Worm (Caenorhabditis elegans) whole organism, L4/young adult: ENCODE results near the gene srx-3.

Experiments
- W03F9.2 ChIP-seq: fragments of 150-350 bp; optimal IDR thresholded peaks from 2 replicates; lab custom pipeline; 2014; ENCODE audit warnings: missing biosample characterization, missing genetic modification characterization
- dao-5 ChIP-seq: sonication (generic microtip); optimal IDR thresholded peaks from 2 replicates; lab custom pipeline; 2016; ENCODE audit warnings: missing genotype, missing genetic modification characterization, moderate library complexity, missing compliant biosample characterization
- him-1 ChIP-seq: sonication (generic microtip); optimal IDR thresholded peaks from 2 replicates; lab custom pipeline; 2016; ENCODE audit warnings: missing genotype, missing genetic modification reagents, missing genetic modification characterization, missing compliant biosample characterization

The srx-3 gene

DNA sequence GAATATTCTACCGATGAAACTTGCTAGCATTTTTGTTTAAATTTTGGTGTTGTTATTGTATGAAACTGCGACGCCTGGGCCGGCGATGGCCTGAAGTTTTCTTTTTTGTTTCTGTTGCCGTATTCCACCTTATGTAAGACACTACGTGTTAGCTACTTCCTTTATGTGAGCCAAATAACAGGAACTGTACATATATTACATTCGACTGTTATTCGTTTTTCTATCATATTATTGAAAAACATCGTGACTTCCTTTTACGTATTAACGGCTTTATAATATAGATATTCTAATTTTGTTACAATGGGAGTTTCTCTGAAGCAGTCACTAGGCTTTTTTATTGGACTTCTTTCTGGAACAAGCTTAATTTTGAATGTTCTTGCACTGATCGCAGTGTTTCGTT is at the start of gene srx-3:
Gene srx-3, plus strand, starts transcription at position 301 of the 400 bp plus-strand sequence.
- no peak for TF ChIP-seq him-1 (tag; lab: Kevin White, UChicago)
- TF ChIP-seq W03F9.2 (tag; lab: Kevin White, UChicago), result no peak
- no peak for TF ChIP-seq dao-5 (tag; lab: Kevin White, UChicago)

- TF ChIP-seq him-1 (tag; lab: Kevin White, UChicago), result no peak
- TF ChIP-seq W03F9.2 (tag; lab: Kevin White, UChicago), result no peak
- no peak for TF ChIP-seq dao-5 (tag; lab: Kevin White, UChicago)
Observed at ce11 chrV:8956387-8957095, 48.8 kb upstream of the srx-3 start, which contains the start of gene ttc-17. TSS of gene ttc-17 (plus strand) at chrV:8957045.

DNA sequence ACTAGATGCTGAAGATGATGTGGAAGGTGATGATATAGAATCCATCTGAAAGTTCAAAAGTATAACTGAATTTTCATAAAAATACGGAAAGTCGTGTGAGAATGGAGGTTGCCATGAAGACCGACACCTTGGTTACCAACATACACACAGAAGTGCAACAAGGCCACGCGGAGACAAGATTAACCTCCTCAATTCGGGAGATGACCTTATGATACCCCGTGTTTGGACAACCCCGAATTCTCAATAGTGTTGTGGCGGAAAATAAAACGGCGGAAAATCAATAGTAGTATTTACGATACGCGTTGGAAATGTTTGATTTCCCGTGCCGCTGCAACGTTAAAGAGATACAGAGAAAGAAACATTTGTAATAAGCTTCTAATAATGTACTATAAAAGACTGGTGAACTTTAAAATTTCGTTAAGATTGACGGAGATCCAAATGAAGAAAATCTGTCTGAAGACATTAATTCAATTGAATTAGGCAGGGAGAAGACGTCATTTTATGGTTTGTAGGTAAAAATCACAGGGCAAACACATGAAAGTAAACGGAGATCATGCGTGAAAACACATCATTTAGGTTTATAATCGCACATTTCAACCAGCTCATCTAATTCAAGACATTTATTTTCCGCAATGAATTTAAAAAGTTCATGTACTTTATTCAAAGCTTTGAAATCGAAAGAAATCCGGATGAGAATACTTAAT is 41.1 kb upstream of the srx-3 start, which contains the start of gene nhr-44:
Gene nhr-44, minus strand, starts transcription at position 51 of the 704 bp plus-strand sequence.
- no peak for TF ChIP-seq dao-5 (tag; lab: Kevin White, UChicago)
- no peak for TF ChIP-seq him-1 (tag; lab: Kevin White, UChicago)
- TF ChIP-seq W03F9.2 (tag; lab: Kevin White, UChicago), result no peak

DNA sequence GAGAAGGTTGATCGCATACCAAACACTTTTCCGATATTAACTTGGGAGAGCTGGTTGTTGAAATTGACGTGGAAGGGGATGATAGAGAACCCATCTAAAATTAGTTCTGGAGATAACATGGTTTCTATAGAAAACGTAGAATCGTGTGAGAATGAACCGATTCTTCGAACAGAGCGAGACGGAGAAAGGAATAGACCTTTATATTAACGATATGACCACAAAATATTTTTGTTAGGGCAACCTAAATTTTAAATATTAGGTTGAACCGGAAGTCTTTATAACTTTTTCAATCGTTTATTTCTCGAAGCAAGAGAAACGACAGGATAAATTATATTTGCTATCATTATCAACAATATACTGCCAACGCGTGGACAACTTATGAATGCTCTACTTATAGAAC is 39.3 kb upstream of the srx-3 start, which contains the start of gene nhr-219:
Gene nhr-219, minus strand, starts transcription at position 101 of the 400 bp plus-strand sequence.
- TF ChIP-seq dao-5 (tag; lab: Kevin White, UChicago) (no peak), W03F9.2 (tag; lab: Kevin White, UChicago) (no peak), him-1 (tag; lab: Kevin White, UChicago) (no peak)

DNA sequence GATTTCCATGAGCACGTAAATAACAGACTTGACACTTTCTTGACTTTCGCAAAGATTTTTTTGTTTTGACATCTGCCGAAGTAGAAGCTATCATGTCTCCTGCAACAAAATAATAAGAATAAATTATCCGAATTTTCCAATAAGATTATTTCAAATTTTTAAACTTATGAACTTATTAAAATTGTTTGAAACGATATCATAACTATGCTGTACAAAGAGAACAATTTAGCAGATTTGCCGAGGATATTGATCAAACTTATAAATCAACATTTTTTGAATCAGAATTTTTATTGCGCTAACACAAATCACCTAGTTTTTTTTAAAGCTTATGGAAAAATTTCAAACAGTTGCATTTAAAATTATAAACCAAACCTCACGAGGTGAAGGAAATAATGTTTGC is 33.1 kb upstream of the srx-3 start, which contains the start of gene nhr-195:
Gene nhr-195, minus strand, starts transcription at position 101 of the 400 bp plus-strand sequence.
- no peak for TF ChIP-seq him-1 (tag; lab: Kevin White, UChicago)
- no peak for TF ChIP-seq W03F9.2 (tag; lab: Kevin White, UChicago)
- no peak for TF ChIP-seq dao-5 (tag; lab: Kevin White, UChicago)

DNA sequence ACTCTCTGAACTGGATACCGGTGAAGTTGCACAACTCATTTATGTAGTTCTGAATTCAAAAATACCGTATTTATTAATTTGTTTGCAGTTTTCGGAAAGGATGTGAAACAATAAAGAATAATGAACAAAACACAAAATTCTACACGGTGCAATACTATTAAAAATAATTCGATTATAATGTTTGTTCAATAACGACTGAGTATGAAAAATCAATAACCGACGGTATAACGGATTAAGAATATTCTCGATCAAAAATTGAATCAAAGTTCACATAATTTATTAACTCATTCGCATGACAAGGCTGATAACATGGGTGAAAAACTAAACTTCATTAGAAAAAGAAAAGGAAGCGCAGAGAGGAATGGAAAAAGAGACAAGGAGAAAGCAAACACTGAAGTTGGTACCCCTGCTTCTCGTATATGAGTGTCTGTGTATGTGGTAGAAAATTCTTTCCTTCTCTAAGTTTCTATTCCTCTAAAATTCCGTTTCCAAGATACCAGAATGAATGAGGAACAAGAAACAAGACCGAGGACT is 30.4 kb upstream of the srx-3 start, which contains the start of gene nhr-143:
Gene nhr-143, minus strand, starts transcription at position 51 of the 534 bp plus-strand sequence.
- TF ChIP-seq him-1 (tag; lab: Kevin White, UChicago) (no peak), dao-5 (tag; lab: Kevin White, UChicago) (no peak), W03F9.2 (tag; lab: Kevin White, UChicago) (no peak)

DNA sequence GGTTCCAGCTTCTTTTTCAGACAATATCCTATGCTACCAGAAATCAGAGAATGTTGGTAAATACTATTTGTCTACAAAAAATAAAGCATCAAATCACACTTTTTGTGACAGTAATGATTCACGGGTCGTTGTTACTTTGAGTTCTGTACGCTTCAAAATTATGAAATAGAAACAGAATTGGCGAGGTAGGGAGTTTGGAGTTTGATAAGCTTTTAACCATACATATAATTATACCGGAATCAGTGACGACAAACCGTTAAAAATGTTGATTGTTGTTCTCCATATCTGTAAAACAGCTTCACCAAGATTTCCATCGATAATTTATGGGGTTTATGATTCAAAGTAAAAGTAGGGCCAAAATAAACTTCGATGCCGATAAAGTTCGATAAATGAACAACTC is 27.4 kb upstream of the srx-3 start:
- TF ChIP-seq him-1 (tag; lab: Kevin White, UChicago), result no peak
- TF ChIP-seq W03F9.2 (tag; lab: Kevin White, UChicago), result no peak
- no peak for TF ChIP-seq dao-5 (tag; lab: Kevin White, UChicago)

DNA sequence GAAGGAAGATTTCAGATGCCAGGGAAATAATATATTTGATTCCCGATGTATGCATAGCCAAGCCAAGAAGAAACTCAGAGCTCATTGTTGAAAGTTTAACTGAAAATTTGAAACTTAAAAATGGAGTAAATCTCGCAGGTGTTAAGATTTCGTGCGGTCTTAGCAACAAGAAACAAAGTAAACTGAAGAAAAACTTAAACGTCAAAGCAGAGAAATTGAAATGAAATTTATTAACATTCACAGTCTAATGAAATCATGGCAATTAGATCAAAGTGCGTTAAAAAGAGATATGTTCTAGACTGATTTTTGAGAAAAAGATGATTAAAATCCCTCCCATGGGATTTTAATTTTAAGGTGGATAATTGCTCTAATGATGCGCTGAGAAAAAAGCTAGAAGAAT is 24.5 kb upstream of the srx-3 start, which contains the start of gene str-84:
Gene str-84, minus strand, starts transcription at position 101 of the 400 bp plus-strand sequence.
- TF ChIP-seq dao-5 (tag; lab: Kevin White, UChicago) (no peak), W03F9.2 (tag; lab: Kevin White, UChicago) (no peak)

- no peak for TF ChIP-seq W03F9.2 (tag; lab: Kevin White, UChicago)
- TF ChIP-seq dao-5 (tag; lab: Kevin White, UChicago), result no peak
- no peak for TF ChIP-seq him-1 (tag; lab: Kevin White, UChicago)
Observed at ce11 chrV:8983604-8984003, 21.7 kb upstream of the srx-3 start, which contains the start of gene str-86. TSS of gene str-86 (minus strand) at chrV:8983704.

DNA sequence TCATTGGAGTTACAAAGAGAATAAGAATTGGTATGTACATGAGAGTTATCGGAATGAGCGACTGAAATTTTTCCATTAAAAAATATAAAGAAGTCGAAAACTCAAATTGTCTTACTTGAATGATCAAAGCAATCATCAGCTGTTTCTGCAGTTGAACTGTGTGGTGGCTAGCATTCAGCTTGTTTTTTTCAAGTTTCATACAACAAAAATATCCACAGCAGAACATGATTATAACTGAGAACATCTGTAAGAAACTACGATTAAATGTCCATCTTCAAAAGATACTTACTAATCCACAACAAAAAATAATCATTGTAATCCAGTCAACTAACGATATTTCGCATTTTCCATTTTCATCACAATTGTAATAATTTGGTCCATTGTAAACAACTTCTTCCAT is 20.6 kb upstream of the srx-3 start:
- TF ChIP-seq him-1 (tag; lab: Kevin White, UChicago), result no peak
- TF ChIP-seq dao-5 (tag; lab: Kevin White, UChicago), result no peak
- no peak for TF ChIP-seq W03F9.2 (tag; lab: Kevin White, UChicago)

ce11 chrV:8985740-8986139 is 19.6 kb upstream of the srx-3 start, which contains the start of gene str-85:
TSS of gene str-85 (minus strand) at chrV:8985840.
- TF ChIP-seq W03F9.2 (tag; lab: Kevin White, UChicago) (no peak), him-1 (tag; lab: Kevin White, UChicago) (no peak), dao-5 (tag; lab: Kevin White, UChicago) (no peak)

DNA sequence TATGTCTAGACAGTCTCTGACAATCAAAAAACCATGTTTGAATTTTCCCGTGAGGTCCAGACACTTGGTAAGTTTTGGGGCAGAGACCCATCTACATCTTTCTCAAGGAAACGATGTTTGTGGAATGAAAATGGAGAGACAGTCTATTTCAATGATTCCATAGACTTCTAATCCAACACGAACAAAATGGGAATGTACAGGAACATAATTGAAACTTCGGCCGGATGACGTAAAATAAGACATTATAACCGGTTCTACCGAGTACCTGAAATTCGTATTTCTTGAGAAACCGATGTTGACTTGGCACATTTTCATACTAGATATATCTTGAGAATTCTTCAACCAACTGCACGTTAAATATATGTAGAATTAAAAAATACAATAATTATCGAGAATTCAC is 17.2 kb upstream of the srx-3 start, which contains the start of gene str-87:
Gene str-87, minus strand, starts transcription at position 101 of the 400 bp plus-strand sequence.
- TF ChIP-seq W03F9.2 (tag; lab: Kevin White, UChicago) (no peak), dao-5 (tag; lab: Kevin White, UChicago) (no peak), him-1 (tag; lab: Kevin White, UChicago) (no peak)
